Worm (Caenorhabditis elegans) whole organism, early embryonic: ENCODE results near the gene tsp-2.
A peak's percentile ranks its signal among the peaks of the same experiment; 100 is the strongest.

ENCODE experiments used
- B0310.2 ChIP-seq: sonication (generic microtip); optimal IDR thresholded peaks from 2 replicates; lab custom pipeline; 2016; ENCODE audit warnings: mild to moderate bottlenecking, missing genetic modification characterization, missing compliant biosample characterization
- F13C5.2 ChIP-seq: sonication (generic microtip); optimal IDR thresholded peaks from 2 replicates; lab custom pipeline; 2017; ENCODE audit warnings: mild to moderate bottlenecking, missing genetic modification characterization, inconsistent platforms, missing compliant biosample characterization
- aly-1 ChIP-seq: sonication (generic microtip); optimal IDR thresholded peaks from 2 replicates; lab custom pipeline; 2016; ENCODE audit warnings: missing genetic modification characterization, missing compliant biosample characterization
- ama-1 ChIP-seq: fragments of 150-350 bp; optimal IDR thresholded peaks from 2 replicates; lab custom pipeline; 2014
- ceh-13 ChIP-seq: fragments of 200-800 bp; sonication (Bioruptor generic); optimal IDR thresholded peaks from 2 replicates; lab custom pipeline; 2018; ENCODE audit warnings: mild to moderate bottlenecking, missing genetic modification characterization, missing compliant biosample characterization
- ceh-36 ChIP-seq: sonication (generic microtip); optimal IDR thresholded peaks from 2 replicates; lab custom pipeline; 2016; ENCODE audit warnings: missing genetic modification characterization, inconsistent platforms, missing compliant biosample characterization
- ets-7 ChIP-seq: sonication (generic microtip); optimal IDR thresholded peaks from 2 replicates; lab custom pipeline; 2016; ENCODE audit warnings: missing genotype, missing genetic modification characterization, missing compliant biosample characterization
- flt-1 ChIP-seq: fragments of 200-800 bp; sonication (Bioruptor generic); IDR thresholded peaks from 2 replicates; pipeline ENCODE4 v1.3.6; 2022; ENCODE audit warnings: missing genetic modification characterization, missing compliant biosample characterization
- hmbx-1 ChIP-seq: sonication (generic microtip); optimal IDR thresholded peaks from 2 replicates; lab custom pipeline; 2016; ENCODE audit warnings: mild to moderate bottlenecking, missing genetic modification characterization, missing compliant biosample characterization
- hmg-4 ChIP-seq: fragments of 200-800 bp; sonication (Bioruptor generic); optimal IDR thresholded peaks from 2 replicates; lab custom pipeline; 2018; ENCODE audit warnings: mild to moderate bottlenecking, missing genetic modification characterization, missing compliant biosample characterization
- hnd-1 ChIP-seq: sonication (generic microtip); optimal IDR thresholded peaks from 2 replicates; lab custom pipeline; 2016; ENCODE audit warnings: missing genetic modification characterization, missing compliant biosample characterization
- pes-1 ChIP-seq: fragments of 200-800 bp; sonication (Bioruptor generic); IDR thresholded peaks from 2 replicates; pipeline ENCODE4 v1.3.6; 2022; ENCODE audit warnings: missing genetic modification reagents, missing genetic modification characterization, missing compliant biosample characterization
- scrt-1 ChIP-seq: fragments of 200-800 bp; sonication (Bioruptor generic); IDR thresholded peaks from 2 replicates; pipeline ENCODE4 v1.3.6; 2022; ENCODE audit warnings: missing genetic modification characterization, missing compliant biosample characterization
- sea-1 ChIP-seq: fragments of 200-800 bp; sonication (Bioruptor generic); conservative IDR thresholded peaks from 2 replicates; pipeline ENCODE4 v1.3.6; 2022; ENCODE audit warnings: missing genetic modification characterization, missing compliant biosample characterization
- tbx-11 ChIP-seq: fragments of 200-800 bp; sonication (Bioruptor generic); IDR thresholded peaks from 2 replicates; pipeline ENCODE4 v1.3.6; 2022; ENCODE audit warnings: missing genetic modification characterization, missing compliant biosample characterization
- tbx-37 ChIP-seq: fragments of 200-800 bp; sonication (Bioruptor generic); conservative IDR thresholded peaks from 2 replicates; pipeline ENCODE4 v1.3.6; 2022; ENCODE audit warnings: missing genetic modification reagents, missing genetic modification characterization, missing compliant biosample characterization
- tra-4 ChIP-seq: sonication (generic microtip); optimal IDR thresholded peaks from 2 replicates; lab custom pipeline; 2017; ENCODE audit warnings: missing genetic modification characterization, missing compliant biosample characterization

The tsp-2 gene

ce11 chrIII:8258045-8258444 is 20.3 kb upstream of the tsp-2 start, which contains the start of gene ncr-2:
Gene ncr-2 (plus strand): TSS chrIII:8258345.
- TF ChIP-seq B0310.2 (tag; lab: Kevin White, UChicago) (no peak), scrt-1 (GFP tag; lab: Robert Waterston, UW) (no peak), hmbx-1 (no peak), tra-4 (no peak), aly-1 (tag; lab: Kevin White, UChicago) (no peak), pes-1 (no peak), hnd-1 (tag; lab: Kevin White, UChicago) (no peak), ceh-13 (GFP tag; lab: Kevin White, UChicago) (no peak), flt-1 (no peak), ceh-36 (tag; lab: Kevin White, UChicago) (no peak), hmg-4 (no peak), sea-1 (GFP tag; lab: Robert Waterston, UW) (no peak), F13C5.2 (tag; lab: Kevin White, UChicago) (no peak), tbx-37 (GFP tag; lab: Robert Waterston, UW) (no peak), ama-1 (lab: Kevin White, UChicago) (no peak), ets-7 (tag; lab: Kevin White, UChicago) (no peak), tbx-11 (GFP tag; lab: Robert Waterston, UW) (no peak)

- TF ChIP-seq hnd-1 (tag; lab: Kevin White, UChicago): no peak
Measured at ce11 chrIII:8254938-8255337, 17.2 kb upstream of the tsp-2 start, which contains the start of gene F09G8.5. Gene F09G8.5 (plus strand): TSS chrIII:8254975.

DNA sequence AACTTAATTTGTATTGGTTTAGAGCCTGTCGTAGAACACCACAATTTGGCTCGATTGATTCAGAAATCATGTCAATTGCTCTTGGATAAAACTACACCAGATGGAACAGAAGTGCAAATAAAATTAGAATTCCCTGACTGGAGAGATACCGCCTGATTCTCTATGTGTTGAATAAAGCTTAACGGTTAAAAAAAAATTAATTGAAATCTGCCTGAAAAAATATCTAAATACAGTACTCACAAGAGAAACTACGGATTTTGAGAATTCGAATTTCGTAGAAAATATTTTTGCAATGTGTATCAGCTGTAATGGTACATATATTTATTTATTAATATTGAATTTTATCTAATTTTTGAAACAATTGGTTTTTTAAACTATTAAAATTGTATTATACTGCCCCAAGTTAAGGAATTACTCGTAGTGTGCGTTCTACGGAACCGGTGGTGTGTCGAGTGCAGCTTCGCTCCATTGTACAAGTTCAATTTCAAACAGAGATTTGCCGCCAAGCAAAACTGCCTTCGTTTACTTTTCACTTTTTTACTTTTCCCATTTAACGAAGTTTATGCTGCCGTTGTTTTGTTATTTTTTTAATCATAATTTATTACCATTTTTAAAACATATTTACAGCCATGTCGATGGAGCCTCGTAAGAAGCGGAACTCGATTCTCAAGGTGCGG is 12.4 kb upstream of the tsp-2 start, which contains the start of gene knl-1:
knl-1 (plus strand) TSS at position 626 of the 677 bp plus-strand sequence.
- TF ChIP-seq tbx-11 (GFP tag; lab: Robert Waterston, UW): no peak
- TF ChIP-seq F13C5.2 (tag; lab: Kevin White, UChicago): peak; percentile 51
- peak; percentile 54 for TF ChIP-seq hmg-4

- no peak for TF ChIP-seq hmbx-1
- no peak for TF ChIP-seq scrt-1 (GFP tag; lab: Robert Waterston, UW)
- TF ChIP-seq ama-1 (lab: Kevin White, UChicago): no peak
- TF ChIP-seq hmg-4: no peak
- no peak for TF ChIP-seq sea-1 (GFP tag; lab: Robert Waterston, UW)
- TF ChIP-seq tbx-11 (GFP tag; lab: Robert Waterston, UW): no peak
- TF ChIP-seq hnd-1 (tag; lab: Kevin White, UChicago): no peak
- TF ChIP-seq ets-7 (tag; lab: Kevin White, UChicago): no peak
- TF ChIP-seq pes-1: no peak
- no peak for TF ChIP-seq ceh-13 (GFP tag; lab: Kevin White, UChicago)
- TF ChIP-seq B0310.2 (tag; lab: Kevin White, UChicago): no peak
- no peak for TF ChIP-seq F13C5.2 (tag; lab: Kevin White, UChicago)
- TF ChIP-seq tbx-37 (GFP tag; lab: Robert Waterston, UW): no peak
- no peak for TF ChIP-seq flt-1
- TF ChIP-seq tra-4: no peak
- no peak for TF ChIP-seq ceh-36 (tag; lab: Kevin White, UChicago)
- no peak for TF ChIP-seq aly-1 (tag; lab: Kevin White, UChicago)
Measured at ce11 chrIII:8249381-8249780, 11.6 kb upstream of the tsp-2 start, which contains the start of the genes C02F5.10 and C02F5.2. Gene C02F5.10 (minus strand): TSS chrIII:8249481. Gene C02F5.2 (plus strand): TSS chrIII:8249619.

DNA sequence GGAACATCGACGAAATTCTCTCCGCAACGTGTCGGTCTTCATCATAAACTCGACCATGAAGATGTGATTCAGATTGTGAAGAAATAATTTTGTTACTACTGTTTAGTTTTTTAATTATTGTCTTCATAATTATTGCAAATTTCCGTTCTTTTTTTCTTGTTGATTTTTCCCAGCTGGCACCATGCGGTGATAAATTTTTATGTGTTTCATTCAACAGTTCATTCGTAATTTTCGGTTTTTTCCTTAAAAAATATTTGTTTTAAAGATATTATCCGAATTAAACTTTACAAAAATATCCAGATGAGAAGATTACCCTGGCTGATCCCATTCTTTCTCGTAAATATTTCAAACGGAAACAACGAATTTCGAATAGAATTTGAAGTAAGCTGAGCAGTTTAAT is 9.3 kb upstream of the tsp-2 start, which contains the start of gene C02F5.13:
C02F5.13 (plus strand) TSS at position 301 of the 400 bp plus-strand sequence.
- no peak for TF ChIP-seq aly-1 (tag; lab: Kevin White, UChicago)
- TF ChIP-seq tra-4: no peak
- no peak for TF ChIP-seq ets-7 (tag; lab: Kevin White, UChicago)
- no peak for TF ChIP-seq hnd-1 (tag; lab: Kevin White, UChicago)
- no peak for TF ChIP-seq hmg-4
- TF ChIP-seq ceh-13 (GFP tag; lab: Kevin White, UChicago): no peak
- no peak for TF ChIP-seq tbx-37 (GFP tag; lab: Robert Waterston, UW)
- TF ChIP-seq sea-1 (GFP tag; lab: Robert Waterston, UW): no peak
- no peak for TF ChIP-seq tbx-11 (GFP tag; lab: Robert Waterston, UW)
- no peak for TF ChIP-seq flt-1
- no peak for TF ChIP-seq pes-1
- TF ChIP-seq ceh-36 (tag; lab: Kevin White, UChicago): no peak
- no peak for TF ChIP-seq hmbx-1
- no peak for TF ChIP-seq B0310.2 (tag; lab: Kevin White, UChicago)
- TF ChIP-seq ama-1 (lab: Kevin White, UChicago): no peak
- TF ChIP-seq scrt-1 (GFP tag; lab: Robert Waterston, UW): no peak

ce11 chrIII:8245591-8245990 is 7.9 kb upstream of the tsp-2 start, which contains the start of gene C02F5.3:
Gene C02F5.3 (plus strand): TSS chrIII:8245891.
- TF ChIP-seq F13C5.2 (tag; lab: Kevin White, UChicago) (no peak), tra-4 (no peak), sea-1 (GFP tag; lab: Robert Waterston, UW) (no peak), tbx-11 (GFP tag; lab: Robert Waterston, UW) (no peak), pes-1 (no peak), ets-7 (tag; lab: Kevin White, UChicago) (no peak), B0310.2 (tag; lab: Kevin White, UChicago) (no peak), hmg-4 (no peak), flt-1 (no peak), hmbx-1 (no peak), ceh-36 (tag; lab: Kevin White, UChicago) (no peak), ama-1 (lab: Kevin White, UChicago) (no peak), ceh-13 (GFP tag; lab: Kevin White, UChicago) (no peak), aly-1 (tag; lab: Kevin White, UChicago) (no peak), scrt-1 (GFP tag; lab: Robert Waterston, UW) (no peak)

DNA sequence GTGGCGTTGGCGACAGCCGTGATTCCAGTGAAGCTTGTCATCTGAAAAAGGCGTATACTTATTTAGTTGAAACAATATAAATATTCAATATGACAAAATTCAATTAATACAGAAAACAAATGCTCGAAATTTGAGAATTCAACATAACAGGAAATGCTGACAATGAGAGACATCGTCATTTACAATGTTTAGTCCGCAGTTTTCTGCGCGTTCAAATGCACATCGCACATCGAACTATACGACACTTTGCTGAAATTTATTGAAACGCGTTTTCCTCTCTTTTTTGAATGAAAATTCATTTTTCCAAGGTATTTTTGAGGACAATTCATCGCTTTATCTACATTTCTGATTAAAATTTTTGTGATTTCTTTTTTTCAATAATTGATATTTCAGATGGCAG is 6.3 kb upstream of the tsp-2 start, which contains the start of the genes pbs-6 and cids-1:
pbs-6 (minus strand) TSS at position 41 of the 400 bp plus-strand sequence.
cids-1 (plus strand) TSS at position 394 of the 400 bp plus-strand sequence.
- TF ChIP-seq sea-1 (GFP tag; lab: Robert Waterston, UW) (no peak), hmg-4 (no peak), B0310.2 (tag; lab: Kevin White, UChicago) (no peak), ceh-13 (GFP tag; lab: Kevin White, UChicago) (no peak), hnd-1 (tag; lab: Kevin White, UChicago) (no peak), flt-1 (no peak), ets-7 (tag; lab: Kevin White, UChicago) (no peak), pes-1 (no peak), tbx-11 (GFP tag; lab: Robert Waterston, UW) (no peak), scrt-1 (GFP tag; lab: Robert Waterston, UW) (no peak), aly-1 (tag; lab: Kevin White, UChicago) (no peak), tra-4 (no peak), tbx-37 (GFP tag; lab: Robert Waterston, UW) (no peak), ceh-36 (tag; lab: Kevin White, UChicago) (no peak), F13C5.2 (tag; lab: Kevin White, UChicago) (no peak), hmbx-1 (no peak), ama-1 (lab: Kevin White, UChicago) (no peak)
